Worm (Caenorhabditis elegans): ENCODE results near the gene irld-52.
"Not testable (repeated sequence)": the region's sequence is repeated elsewhere in the genome, so short reads cannot be mapped to it uniquely, and the experiment has no call there.

Gene irld-52

ce11 chrV:15779128-15779729, at the start of gene irld-52, which contains the start of gene nhr-285:
Gene irld-52 (plus strand): TSS chrV:15779679.
Gene nhr-285 (minus strand): TSS chrV:15779228.
- TF ChIP-seq unc-62 (GFP tag; optimal IDR thresholded peaks at IDR 0.05), result no peak

ce11 chrV:15730459-15730858, 49.0 kb upstream of the irld-52 start, which contains the start of gene Y6E2A.10:
Gene Y6E2A.10 (minus strand): TSS chrV:15730559.
- no peak for TF ChIP-seq unc-62 (GFP tag; optimal IDR thresholded peaks at IDR 0.05)

- no peak for TF ChIP-seq unc-62 (GFP tag; optimal IDR thresholded peaks at IDR 0.05)
These were observed 47.3 kb upstream of the irld-52 start, which contains the start of gene str-38 for ce11 chrV:15732209-15732608. Gene str-38 (minus strand): TSS chrV:15732309.

ce11 chrV:15733020-15733419, 46.5 kb upstream of the irld-52 start:
- no peak for TF ChIP-seq unc-62 (GFP tag; optimal IDR thresholded peaks at IDR 0.05)

- TF ChIP-seq unc-62 (GFP tag; optimal IDR thresholded peaks at IDR 0.05), result no peak
These were observed 45.9 kb upstream of the irld-52 start, which contains the start of gene T23D5.3 for ce11 chrV:15733568-15733967. Gene T23D5.3 (minus strand): TSS chrV:15733668.

ce11 chrV:15735720-15736119, 43.8 kb upstream of the irld-52 start, which contains the start of gene str-27:
Gene str-27 (minus strand): TSS chrV:15735820.
- TF ChIP-seq unc-62 (GFP tag; optimal IDR thresholded peaks at IDR 0.05), result no peak

- TF ChIP-seq unc-62 (GFP tag; optimal IDR thresholded peaks at IDR 0.05), result no peak
These were observed 37.6 kb upstream of the irld-52 start, which contains the start of gene str-18 for ce11 chrV:15741851-15742250. Gene str-18 (minus strand): TSS chrV:15741951.

- not testable (repeated sequence) for TF ChIP-seq unc-62 (GFP tag; optimal IDR thresholded peaks at IDR 0.05)
These were observed 35.1 kb upstream of the irld-52 start, which contains the start of gene str-19 for ce11 chrV:15744366-15744765. Gene str-19 (minus strand): TSS chrV:15744466.

ce11 chrV:15748343-15748742, 31.1 kb upstream of the irld-52 start, which contains the start of gene T23D5.8:
Gene T23D5.8 (minus strand): TSS chrV:15748443.
- TF ChIP-seq unc-62 (GFP tag; optimal IDR thresholded peaks at IDR 0.05), result not testable (repeated sequence)

ce11 chrV:15750130-15750529, 29.3 kb upstream of the irld-52 start, which contains the start of gene str-6:
Gene str-6 (minus strand): TSS chrV:15750230.
- no peak for TF ChIP-seq unc-62 (GFP tag; optimal IDR thresholded peaks at IDR 0.05)

ce11 chrV:15752049-15752448, 27.4 kb upstream of the irld-52 start, which contains the start of gene str-43:
Gene str-43 (minus strand): TSS chrV:15752149.
- TF ChIP-seq unc-62 (GFP tag; optimal IDR thresholded peaks at IDR 0.05), result no peak

- not testable (repeated sequence) for TF ChIP-seq unc-62 (GFP tag; optimal IDR thresholded peaks at IDR 0.05)
These were observed 26.5 kb upstream of the irld-52 start, which contains the start of gene str-5 for ce11 chrV:15752941-15753340. Gene str-5 (plus strand): TSS chrV:15753241.

ce11 chrV:15754731-15755130, 24.7 kb upstream of the irld-52 start, which contains the start of gene str-8:
Gene str-8 (plus strand): TSS chrV:15755031.
- not testable (repeated sequence) for TF ChIP-seq unc-62 (GFP tag; optimal IDR thresholded peaks at IDR 0.05)

ce11 chrV:15757645-15758044, 21.8 kb upstream of the irld-52 start:
- no peak for TF ChIP-seq unc-62 (GFP tag; optimal IDR thresholded peaks at IDR 0.05)

ce11 chrV:15758449-15758848, 21.0 kb upstream of the irld-52 start, which contains the start of gene str-9:
Gene str-9 (plus strand): TSS chrV:15758749.
- no peak for TF ChIP-seq unc-62 (GFP tag; optimal IDR thresholded peaks at IDR 0.05)

- TF ChIP-seq unc-62 (GFP tag; optimal IDR thresholded peaks at IDR 0.05), result no peak
These were observed 13.3 kb upstream of the irld-52 start, which contains the start of the genes haf-3 and F57A10.2 for ce11 chrV:15766122-15766594. Gene haf-3 (minus strand): TSS chrV:15766172. Gene F57A10.2 (plus strand): TSS chrV:15766575.

ce11 chrV:15769072-15769471, 10.4 kb upstream of the irld-52 start, which contains the start of gene F57A10.4:
Gene F57A10.4 (plus strand): TSS chrV:15769438.
- TF ChIP-seq unc-62 (GFP tag; optimal IDR thresholded peaks at IDR 0.05), result no peak
